Worm (Caenorhabditis elegans) whole organism, midembryonic: ENCODE measurements around the gene grd-4.

ENCODE experiments used
- cog-1 ChIP-seq: sonication (generic microtip); optimal IDR thresholded peaks from 2 replicates; lab custom pipeline; 2016; ENCODE audit warnings: missing genetic modification characterization, missing compliant biosample characterization
- flt-1 ChIP-seq: fragments of 200-800 bp; sonication (Bioruptor generic); IDR thresholded peaks from 2 replicates; pipeline ENCODE4 v1.3.6; 2022; ENCODE audit warnings: missing genetic modification characterization, missing compliant biosample characterization
- klf-2 ChIP-seq: fragments of 200-800 bp; sonication (Bioruptor generic); conservative IDR thresholded peaks from 2 replicates; pipeline ENCODE4 v1.3.6; 2022; ENCODE audit warnings: missing genetic modification reagents, missing genetic modification characterization, missing compliant biosample characterization
- med-1 ChIP-seq: sonication (generic microtip); optimal IDR thresholded peaks from 2 replicates; lab custom pipeline; 2017; ENCODE audit warnings: missing genetic modification characterization, mild to moderate bottlenecking, missing compliant biosample characterization, antibody characterized with exemption, missing genetic modification reagents; ENCODE audit not compliant: insufficient read depth
- tab-1 ChIP-seq: fragments of 200-800 bp; sonication (Bioruptor generic); IDR thresholded peaks from 2 replicates; pipeline ENCODE4 v1.3.6; 2022; ENCODE audit warnings: missing genetic modification characterization, missing compliant biosample characterization
- ztf-23 ChIP-seq: fragments of 200-800 bp; sonication (Bioruptor generic); IDR thresholded peaks from 2 replicates; pipeline ENCODE4 v1.3.6; 2022; ENCODE audit warnings: missing genetic modification reagents, missing genetic modification characterization, missing compliant biosample characterization

DNA sequence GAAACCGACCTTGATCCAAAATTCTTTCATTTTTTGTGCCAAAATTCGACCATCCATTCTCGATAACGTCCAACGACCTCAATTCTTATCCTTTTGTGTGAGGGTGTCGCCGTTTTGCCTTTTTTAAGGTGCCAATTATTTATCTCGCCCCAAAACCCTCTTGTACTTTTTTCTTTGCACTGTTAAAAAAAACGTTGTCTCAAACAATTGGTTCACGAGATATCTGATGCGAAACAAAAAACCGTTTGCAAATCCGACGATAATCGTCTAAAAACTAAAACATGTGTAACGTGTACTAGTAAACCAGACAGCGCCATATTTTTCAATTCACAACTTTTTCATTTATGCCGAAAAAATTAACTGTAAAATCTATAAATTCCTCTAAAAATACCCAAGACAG lies 43.7 kb upstream of the grd-4 start, which contains the start of gene F16F9.3:
- no peak for TF ChIP-seq ztf-23
- TF ChIP-seq klf-2 (GFP tag; lab: Robert Waterston, UW) = no peak
- no peak for TF ChIP-seq cog-1 (tag; lab: Kevin White, UChicago)
- TF ChIP-seq flt-1 (GFP tag; lab: Robert Waterston, UW) = no peak
- TF ChIP-seq tab-1 (GFP tag; lab: Robert Waterston, UW) = no peak
- no peak for TF ChIP-seq med-1 (GFP tag; lab: Kevin White, UChicago)
